Worm (Caenorhabditis elegans): ENCODE data around the gene F38B2.2.

DNA sequence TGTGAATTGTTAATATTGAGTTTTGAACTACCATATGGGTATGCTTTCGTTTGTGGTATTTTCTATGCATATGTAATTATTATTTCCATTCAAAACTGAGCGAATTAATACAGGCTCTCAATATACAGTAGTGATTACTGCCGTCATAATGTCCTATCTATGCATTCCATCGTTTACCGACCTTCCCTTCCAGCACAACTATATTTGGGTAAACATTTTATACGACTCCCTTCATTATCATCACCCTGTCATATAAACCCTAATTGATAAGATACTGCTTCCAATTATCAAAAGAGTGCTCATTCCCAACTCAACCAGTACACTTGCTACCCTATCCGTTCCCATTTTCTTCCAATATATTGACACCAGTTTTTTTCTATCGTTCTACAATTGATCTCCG lies 10.7 kb upstream of the F38B2.2 start:
- TF ChIP-seq flt-1 (GFP tag; IDR thresholded peaks at IDR 0.05) (no peak), ztf-29 (GFP tag; IDR thresholded peaks at IDR 0.05) (no peak), klf-2 (GFP tag; conservative IDR thresholded peaks at IDR 0.05) (no peak), tab-1 (GFP tag; IDR thresholded peaks at IDR 0.05) (no peak), med-1 (GFP tag; optimal IDR thresholded peaks at IDR 0.05; ENCODE audit: insufficient read depth) (no peak), T22C8.4 (GFP tag; IDR thresholded peaks at IDR 0.05) (no peak), ztf-23 (GFP tag; IDR thresholded peaks at IDR 0.05) (no peak), ref-1 (GFP tag; conservative IDR thresholded peaks at IDR 0.05) (no peak), cog-1 (tag; optimal IDR thresholded peaks at IDR 0.05) (no peak)

Data from whole organism, midembryonic.